Fruit fly (Drosophila melanogaster) whole organism, embryonic: ENCODE results near the gene CG42798.

ENCODE experiments used
- CG10462 ChIP-seq: fragments of 200-800 bp; sonication (Bioruptor generic); optimal IDR thresholded peaks from 2 replicates; lab custom pipeline; 2016; ENCODE audit warnings: missing biosample characterization, missing genetic modification characterization
- CG12071 ChIP-seq: fragments of 200-800 bp; sonication (Bioruptor generic); optimal IDR thresholded peaks from 3 replicates; lab custom pipeline; 2018; ENCODE audit warnings: missing biosample characterization, mild to moderate bottlenecking, missing genetic modification characterization
- CG43689 ChIP-seq: fragments of 200-800 bp; sonication (Bioruptor generic); IDR thresholded peaks from 2 replicates; pipeline ENCODE4 v1.3.6; 2022; ENCODE audit warnings: missing biosample characterization, missing genetic modification characterization
- Dll ChIP-seq: fragments of 200-800 bp; sonication (Bioruptor generic); IDR thresholded peaks from 4 replicates; pipeline ENCODE4 v1.3.6; 2022; ENCODE audit warnings: missing biosample characterization, missing genetic modification characterization; ENCODE audit not compliant: partially characterized antibody
- Ets97D ChIP-seq: fragments of 200-800 bp; sonication (Bioruptor generic); optimal IDR thresholded peaks from 3 replicates; lab custom pipeline; 2016; ENCODE audit warnings: missing biosample characterization, missing genetic modification characterization
- Gug ChIP-seq: fragments of 200-800 bp; sonication (Bioruptor generic); IDR thresholded peaks from 4 replicates; pipeline ENCODE4 v1.3.6; 2022; ENCODE audit warnings: missing biosample characterization, missing genetic modification characterization
- HHEX ChIP-seq: fragments of 200-800 bp; sonication (Bioruptor generic); optimal IDR thresholded peaks from 3 replicates; lab custom pipeline; 2017; ENCODE audit warnings: missing biosample characterization, mild to moderate bottlenecking, missing genetic modification characterization, missing genetic modification reagents
- az2 ChIP-seq: fragments of 200-800 bp; sonication (Bioruptor generic); optimal IDR thresholded peaks from 3 replicates; lab custom pipeline; 2016; ENCODE audit warnings: missing biosample characterization, missing genetic modification characterization
- jing ChIP-seq: fragments of 200-800 bp; sonication (Bioruptor generic); optimal IDR thresholded peaks from 2 replicates; lab custom pipeline; 2018; ENCODE audit warnings: missing biosample characterization, mild to moderate bottlenecking, missing genetic modification characterization
- pfk ChIP-seq: fragments of 200-800 bp; sonication (Bioruptor generic); optimal IDR thresholded peaks from 2 replicates; lab custom pipeline; 2018; ENCODE audit warnings: missing biosample characterization, mild to moderate bottlenecking, missing genetic modification characterization, moderate library complexity

DNA sequence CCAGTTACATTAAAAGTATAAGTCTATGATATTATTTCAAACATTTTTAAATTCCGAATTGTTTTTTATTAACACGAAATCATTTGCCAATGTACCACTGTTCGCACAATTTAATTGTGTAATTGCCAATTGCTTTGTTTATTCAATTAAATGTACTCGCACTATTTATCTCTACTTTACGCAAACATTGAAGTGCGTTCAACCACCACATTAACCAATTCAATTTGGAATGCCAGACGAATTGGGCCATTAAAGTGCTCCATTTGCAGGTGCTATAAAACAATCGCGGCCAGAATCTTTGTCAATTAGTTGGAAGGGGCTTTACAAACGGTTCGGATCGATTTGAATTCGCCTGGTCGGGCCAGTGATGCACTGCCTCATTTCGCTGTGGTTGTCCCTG is 4.3 kb downstream of the CG42798 start, which contains the start of gene CG5863:
- TF ChIP-seq az2, result no peak
- no peak for TF ChIP-seq HHEX
- TF ChIP-seq CG12071, result no peak
- no peak for TF ChIP-seq jing
- no peak for TF ChIP-seq pfk (GFP tag; lab: Kevin White, UChicago)
- no peak for TF ChIP-seq Dll (GFP tag; lab: Robert Waterston, UW)
- TF ChIP-seq Gug (GFP tag; lab: Robert Waterston, UW), result no peak
- TF ChIP-seq CG43689 (GFP tag; lab: Robert Waterston, UW), result no peak
- TF ChIP-seq CG10462, result no peak
- no peak for TF ChIP-seq Ets97D (GFP tag; lab: Kevin White, UChicago)
